Fruit fly (Drosophila melanogaster) S2 (cell line): Measurements from ENCODE around the gene gogo.

ENCODE experiments used
- CG8478 ChIP-seq: fragments of >200 bp; optimal IDR thresholded peaks from 2 replicates; lab custom pipeline; 2018
- CTCF ChIP-seq, 2 experiments: fragments of >200 bp; optimal IDR thresholded peaks; 2 replicates each; lab custom pipeline; 2018

The gogo gene

dm6 chr3L:20276615-20277014 is 18.3 kb downstream of the gogo start:
- TF ChIP-seq CTCF (optimal IDR thresholded peaks at IDR 0.05; lab: Kevin White, UChicago) (no peak), CG8478 (lab: Kevin White, UChicago) (no peak)

dm6 chr3L:20275886-20276285 is 19.0 kb downstream of the gogo start:
- TF ChIP-seq CTCF (optimal IDR thresholded peaks at IDR 0.05; lab: Kevin White, UChicago) (no peak), CG8478 (lab: Kevin White, UChicago) (no peak)

DNA sequence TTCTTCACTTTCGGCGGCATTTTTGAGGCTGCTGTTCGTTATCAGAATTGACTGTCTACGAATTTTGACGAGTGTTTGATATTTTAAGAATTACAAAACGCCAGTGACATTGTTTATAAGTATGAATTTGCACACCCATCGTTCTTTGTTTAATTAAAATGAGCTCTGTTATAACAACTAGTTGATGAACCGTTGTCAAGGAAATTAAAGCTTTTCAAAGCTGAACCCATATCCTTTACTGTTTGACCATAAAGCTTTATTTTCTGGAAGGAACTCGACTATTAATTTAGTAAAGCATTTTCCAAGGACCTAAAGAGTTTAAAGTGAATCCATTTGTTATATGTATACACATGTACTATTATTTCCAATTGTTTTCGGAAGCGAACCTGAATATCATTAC is 19.7 kb downstream of the gogo start, which contains the start of gene CG17122:
Gene CG17122, minus strand, starts transcription at position 101 of the 400 bp plus-strand sequence.
- TF ChIP-seq CTCF (optimal IDR thresholded peaks at IDR 0.05; lab: Kevin White, UChicago) (no peak), CG8478 (lab: Kevin White, UChicago) (no peak)

- TF ChIP-seq CG8478 (lab: Kevin White, UChicago): no peak
- no peak for TF ChIP-seq CTCF (optimal IDR thresholded peaks at IDR 0.05; lab: Kevin White, UChicago)
Measured at dm6 chr3L:20265514-20265913, 29.4 kb downstream of the gogo start, which contains the start of gene CG32228. CG32228 (plus strand) TSS chr3L:20265814.

DNA sequence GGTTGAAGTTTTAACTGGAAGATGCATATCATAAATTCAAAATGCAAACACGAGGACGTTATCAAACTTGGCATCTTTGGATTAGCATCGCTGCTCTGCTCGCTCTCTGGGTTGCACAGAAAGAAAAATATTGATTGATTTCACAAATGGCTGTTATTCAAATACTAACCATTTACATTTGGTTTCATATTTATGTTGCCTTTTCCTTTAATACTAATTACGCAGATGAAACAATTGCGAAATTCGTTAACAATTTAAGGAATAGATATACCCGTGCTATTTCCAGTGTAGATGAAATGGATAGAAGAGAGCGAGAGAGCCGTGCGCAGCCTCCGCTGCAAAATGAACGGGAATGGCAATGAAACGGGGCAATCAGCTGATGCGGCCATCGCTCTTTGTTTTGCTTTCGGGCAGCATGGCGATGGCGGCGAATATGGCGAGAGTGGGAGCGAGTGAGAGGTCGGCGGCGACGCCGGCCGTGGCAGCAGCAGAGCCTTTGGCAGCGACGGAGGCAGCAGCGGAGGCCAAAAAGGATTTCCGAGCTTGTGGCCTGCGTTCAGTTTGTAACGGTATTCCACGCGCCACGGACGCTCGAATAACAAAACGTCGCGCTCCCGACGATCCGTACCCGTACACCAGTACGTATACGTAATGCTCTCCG is 47.3 kb downstream of the gogo start, which contains the start of gene rdgC:
Gene rdgC, plus strand, starts transcription at position 568 of the 661 bp plus-strand sequence.
- TF ChIP-seq CG8478 (lab: Kevin White, UChicago) (no peak), CTCF (optimal IDR thresholded peaks at IDR 0.05; lab: Kevin White, UChicago) (no peak)

- no peak for TF ChIP-seq CG8478 (lab: Kevin White, UChicago)
- TF ChIP-seq CTCF (optimal IDR thresholded peaks at IDR 0.05; lab: Kevin White, UChicago): no peak
Measured at dm6 chr3L:20241987-20242982, 52.6 kb downstream of the gogo start.

DNA sequence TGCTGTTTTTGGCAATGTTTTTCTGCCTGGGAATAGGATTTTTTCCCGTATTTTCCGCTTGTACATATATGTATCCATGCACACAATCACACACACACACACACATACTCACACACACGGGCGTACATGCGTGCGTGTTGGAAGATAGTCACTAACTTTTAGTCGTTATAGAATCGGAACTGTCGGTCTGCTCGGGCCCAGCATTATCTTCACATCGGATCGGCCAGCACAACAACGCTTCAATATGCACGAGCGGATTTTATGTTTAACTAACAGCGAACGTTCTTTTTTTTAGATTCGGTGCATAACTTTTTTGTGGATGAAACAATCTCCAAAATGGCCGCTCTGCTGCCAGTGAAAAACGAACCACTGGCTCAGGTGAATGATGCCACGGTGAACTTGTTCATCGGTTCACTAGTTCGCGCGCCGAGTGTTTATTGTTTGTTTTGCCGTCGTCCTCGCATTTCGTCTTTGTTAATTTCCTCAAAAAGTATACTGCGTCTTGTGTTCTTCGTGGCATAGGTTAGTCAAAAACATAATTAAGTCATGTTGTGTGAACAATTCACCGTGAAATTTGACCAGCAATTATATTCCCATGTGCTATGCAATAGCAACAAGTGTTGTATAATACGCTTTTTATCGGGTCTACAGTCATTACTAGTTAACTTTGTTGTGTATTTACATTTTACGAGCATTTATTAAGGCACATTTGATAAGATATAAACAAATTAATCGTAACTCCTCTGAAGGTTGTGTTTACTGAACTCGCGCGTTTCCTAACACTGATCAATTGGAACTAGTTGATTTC is 53.6 kb downstream of the gogo start, which contains the start of the genes CG6951 and CG17233:
Gene CG6951, plus strand, starts transcription at position 105 of the 808 bp plus-strand sequence.
Gene CG17233, minus strand, starts transcription at position 741 of the 808 bp plus-strand sequence.
- TF ChIP-seq CG8478 (lab: Kevin White, UChicago) (no peak), CTCF (optimal IDR thresholded peaks at IDR 0.05; lab: Kevin White, UChicago) (no peak)

- no peak for TF ChIP-seq CTCF (optimal IDR thresholded peaks at IDR 0.05; lab: Kevin White, UChicago)
- TF ChIP-seq CG8478 (lab: Kevin White, UChicago): no peak
Measured at dm6 chr3L:20240753-20241152, 54.2 kb downstream of the gogo start, which contains the start of gene Clc. Clc (plus strand) TSS chr3L:20241053.

- TF ChIP-seq CTCF (optimal IDR thresholded peaks at IDR 0.05; lab: Kevin White, UChicago): no peak
- no peak for TF ChIP-seq CG8478 (lab: Kevin White, UChicago)
Measured at dm6 chr3L:20237167-20237566, 57.8 kb downstream of the gogo start.

DNA sequence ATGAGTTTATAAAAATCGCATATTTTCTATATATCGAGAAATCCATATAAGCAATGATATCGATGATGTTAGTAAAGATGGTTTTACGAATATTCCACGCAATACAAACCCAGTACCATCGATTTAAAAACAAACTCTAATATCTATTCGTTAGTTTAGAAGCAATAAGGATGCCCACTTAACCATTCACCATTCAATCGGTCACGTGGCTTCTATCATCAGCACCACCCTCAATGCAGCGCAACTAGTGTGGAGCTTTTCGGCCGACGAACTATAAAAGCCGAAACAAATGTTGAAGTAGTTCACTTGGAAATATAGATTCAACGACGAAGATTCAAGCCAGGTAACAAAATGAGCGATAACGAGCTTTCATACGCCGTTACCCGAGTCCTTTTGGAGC is 63.6 kb downstream of the gogo start, which contains the start of gene CG13813:
Gene CG13813, plus strand, starts transcription at position 301 of the 400 bp plus-strand sequence.
- TF ChIP-seq CTCF (optimal IDR thresholded peaks at IDR 0.05; lab: Kevin White, UChicago) (no peak), CG8478 (lab: Kevin White, UChicago) (no peak)

DNA sequence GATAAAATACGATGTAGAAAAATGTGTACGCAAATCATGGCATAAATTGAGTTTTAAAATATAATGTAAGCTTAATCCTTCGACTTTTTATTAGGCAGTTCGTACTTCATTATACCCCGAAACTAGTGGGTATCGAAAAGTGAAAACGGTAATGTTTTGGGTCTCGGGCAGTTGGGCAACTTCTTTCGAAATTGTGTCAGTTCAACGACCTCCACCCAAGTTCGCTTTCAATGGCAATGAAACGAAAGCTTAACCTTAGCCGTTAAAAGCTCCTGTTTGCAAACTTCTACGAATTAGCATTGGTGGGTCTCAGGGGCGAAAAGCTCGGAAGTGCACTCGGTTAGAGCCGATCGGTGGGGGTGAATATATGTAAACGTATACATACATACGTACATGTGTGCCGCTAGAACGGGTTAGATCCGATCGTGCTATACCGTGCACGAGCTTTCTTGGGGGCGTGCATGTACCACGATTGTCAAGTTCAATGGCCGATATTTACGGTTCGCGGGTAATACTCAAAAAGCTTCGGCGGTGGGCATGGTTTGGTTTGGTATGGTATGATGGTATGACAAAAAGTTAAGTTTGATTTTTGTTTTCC is 64.7 kb downstream of the gogo start:
- no peak for TF ChIP-seq CG8478 (lab: Kevin White, UChicago)
- no peak for TF ChIP-seq CTCF (optimal IDR thresholded peaks at IDR 0.05; lab: Kevin White, UChicago)

DNA sequence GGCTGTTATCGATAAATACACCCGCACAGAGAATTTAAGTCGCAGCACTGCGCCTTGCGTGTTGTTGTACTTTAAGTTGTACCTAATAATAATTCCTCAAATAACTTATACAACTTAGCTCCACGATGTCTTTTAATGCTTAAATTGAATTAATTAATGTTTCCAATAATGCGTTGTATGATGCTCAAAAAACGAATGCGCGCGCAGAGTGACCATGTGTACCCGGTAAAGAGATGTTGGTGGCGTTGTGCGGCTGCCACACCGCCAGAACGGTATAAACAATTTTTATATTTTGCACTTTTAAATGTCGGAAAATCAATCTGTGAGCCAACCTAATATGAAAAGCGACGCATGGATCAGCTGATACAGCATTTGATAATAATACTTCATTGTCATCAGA is 68.8 kb downstream of the gogo start:
- TF ChIP-seq CG8478 (lab: Kevin White, UChicago) (no peak), CTCF (optimal IDR thresholded peaks at IDR 0.05; lab: Kevin White, UChicago) (no peak)

dm6 chr3L:20223398-20223951 is 71.5 kb downstream of the gogo start, which contains the start of gene CG17147:
CG17147 (plus strand) TSS chr3L:20223932.
- TF ChIP-seq CTCF (optimal IDR thresholded peaks at IDR 0.05; lab: Kevin White, UChicago) (no peak), CG8478 (lab: Kevin White, UChicago) (no peak)
